Fruit fly (Drosophila melanogaster) whole organism: ENCODE results near the gene CG43077.

Experiments
- CG8478 ChIP-seq: fragments of >200 bp; optimal IDR thresholded peaks from 2 replicates; lab custom pipeline; 2018; ENCODE audit warnings: inconsistent platforms
- Dll ChIP-seq: fragments of >200 bp; optimal IDR thresholded peaks from 2 replicates; lab custom pipeline; 2017
- EcR ChIP-seq, 2 experiments: fragments of >200 bp; optimal IDR thresholded peaks; 2 replicates each; lab custom pipeline; 2017; ENCODE audit warnings: missing biosample characterization in 2 of 2, missing genetic modification characterization in 2 of 2, missing genetic modification reagents in 2 of 2
- pan ChIP-seq: fragments of >200 bp; optimal IDR thresholded peaks from 2 replicates; lab custom pipeline; 2017
- psq ChIP-seq: fragments of >200 bp; optimal IDR thresholded peaks from 2 replicates; lab custom pipeline; 2017
- usp ChIP-seq: fragments of >200 bp; optimal IDR thresholded peaks from 2 replicates; lab custom pipeline; 2017; ENCODE audit warnings: missing biosample characterization, missing genetic modification characterization, mixed read lengths

DNA sequence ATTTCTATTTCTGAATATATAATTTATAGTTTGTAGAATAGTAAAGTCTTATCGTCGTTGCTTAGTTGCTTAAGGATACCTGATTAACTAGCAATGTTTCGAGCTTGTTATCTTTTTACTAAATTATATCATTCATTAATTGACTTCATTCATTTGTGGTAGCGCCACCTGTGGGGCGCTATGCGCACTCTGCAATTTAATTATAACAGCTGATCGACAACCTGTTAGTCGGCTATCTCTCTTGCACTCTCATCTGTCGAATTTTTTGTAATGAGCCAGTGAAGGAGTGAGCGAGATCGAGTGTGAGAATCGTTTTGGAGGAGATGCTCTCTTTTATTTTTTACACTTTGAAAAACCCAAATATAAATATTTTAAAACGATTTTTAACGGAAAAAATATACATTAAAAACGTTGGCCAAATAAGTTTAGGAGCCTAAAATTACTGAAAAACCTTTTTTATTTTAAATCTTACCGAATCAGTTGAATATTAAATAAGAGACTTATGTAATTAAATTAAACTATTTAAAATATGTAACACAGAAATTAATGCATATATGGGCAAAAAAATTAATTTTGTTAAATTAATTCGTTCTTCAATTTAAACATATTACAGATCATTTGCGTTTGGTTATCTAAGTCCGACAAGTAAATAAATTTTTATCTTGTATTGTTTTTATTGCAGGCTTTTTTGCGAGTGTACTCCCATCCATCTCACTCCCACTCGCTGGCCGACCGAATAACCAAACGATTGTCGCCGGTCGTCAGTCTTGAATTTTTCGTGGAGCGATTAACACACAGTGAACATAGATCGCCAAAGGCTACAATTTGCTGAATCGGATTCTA is 23.0 kb upstream of the CG43077 start, which contains the start of the genes CG16700 and CG4991:
- TF ChIP-seq psq (no peak), CG8478 (lab: Kevin White, UChicago) (no peak), Dll (lab: Kevin White, UChicago) (no peak), EcR (GFP tag; optimal IDR thresholded peaks at IDR 0.05; lab: Kevin White, UChicago) (no peak), pan (lab: Kevin White, UChicago) (no peak), usp (GFP tag; lab: Kevin White, UChicago) (no peak)
